Worm (Caenorhabditis elegans): ENCODE results near the gene H12C20.7.

The H12C20.7 gene

ce11 chrV:11546795-11547194 is 26.0 kb downstream of the H12C20.7 start, which contains the start of gene F38B7.11:
Gene F38B7.11 (plus strand): TSS chrV:11547095.
- TF ChIP-seq C34F6.9 (tag; optimal IDR thresholded peaks at IDR 0.05): no peak
- TF ChIP-seq ztf-11 (tag; optimal IDR thresholded peaks at IDR 0.05): no peak
- TF ChIP-seq unc-55 (GFP tag; optimal IDR thresholded peaks at IDR 0.05): no peak

- TF ChIP-seq zag-1 (tag; optimal IDR thresholded peaks at IDR 0.05): no peak
- TF ChIP-seq lsy-2 (tag; optimal IDR thresholded peaks at IDR 0.05): no peak
- no peak for TF ChIP-seq nhr-23 (tag; optimal IDR thresholded peaks at IDR 0.05)
- no peak for TF ChIP-seq blmp-1 (tag; optimal IDR thresholded peaks at IDR 0.05; ENCODE audit: insufficient read depth)
- TF ChIP-seq mdl-1 (tag; optimal IDR thresholded peaks at IDR 0.05): no peak
- TF ChIP-seq ztf-1 (GFP tag; conservative IDR thresholded peaks at IDR 0.05): no peak
- no peak for TF ChIP-seq unc-39 (tag; optimal IDR thresholded peaks at IDR 0.05)
- TF ChIP-seq sma-9 (GFP tag; optimal IDR thresholded peaks at IDR 0.05): no peak
- no peak for TF ChIP-seq sma-9 (tag; optimal IDR thresholded peaks at IDR 0.05)
- TF ChIP-seq aly-2 (tag; optimal IDR thresholded peaks at IDR 0.05): no peak
- no peak for TF ChIP-seq R02D3.7 (tag; optimal IDR thresholded peaks at IDR 0.05)
- no peak for TF ChIP-seq alr-1 (tag; optimal IDR thresholded peaks at IDR 0.05)
- no peak for TF ChIP-seq lin-13 (GFP tag; optimal IDR thresholded peaks at IDR 0.05)
- TF ChIP-seq snpc-4 (tag; optimal IDR thresholded peaks at IDR 0.05): no peak
- TF ChIP-seq mbf-1 (tag; optimal IDR thresholded peaks at IDR 0.05): no peak
- no peak for TF ChIP-seq elt-3 (tag; optimal IDR thresholded peaks at IDR 0.05)
- TF ChIP-seq elt-1 (tag; optimal IDR thresholded peaks at IDR 0.05): no peak
Measured at ce11 chrV:11545227-11545626, 27.6 kb downstream of the H12C20.7 start, which contains the start of gene F38B7.10. Gene F38B7.10 (plus strand): TSS chrV:11545527.

DNA sequence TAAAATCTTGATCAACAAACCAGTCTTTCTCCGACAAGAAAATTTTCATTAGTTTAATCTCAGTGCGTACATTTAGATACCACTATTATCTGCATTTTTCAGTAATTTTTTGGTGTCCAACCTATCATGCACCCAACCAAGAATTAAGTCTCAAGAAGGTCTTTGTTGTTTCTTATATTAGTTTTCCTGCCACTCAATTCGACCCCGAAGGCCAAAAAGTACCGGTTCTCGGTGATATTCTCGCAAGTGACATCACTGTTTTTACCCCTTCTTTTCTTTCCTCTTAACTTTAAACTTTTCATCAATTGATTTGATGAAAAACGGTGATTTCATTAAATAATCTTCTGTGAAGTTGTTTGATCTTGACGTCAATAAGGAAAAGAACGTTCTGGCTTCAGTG is 29.2 kb downstream of the H12C20.7 start, which contains the start of gene F38B7.2:
Gene F38B7.2, plus strand, starts transcription at position 400 of the 400 bp plus-strand sequence.
- TF ChIP-seq ZK546.5 (tag; optimal IDR thresholded peaks at IDR 0.05) (no peak), ztf-1 (GFP tag; conservative IDR thresholded peaks at IDR 0.05) (no peak), lin-11 (tag; optimal IDR thresholded peaks at IDR 0.05) (no peak), lin-13 (GFP tag; optimal IDR thresholded peaks at IDR 0.05) (no peak), zag-1 (tag; optimal IDR thresholded peaks at IDR 0.05) (no peak), ama-1 (optimal IDR thresholded peaks at IDR 0.05) (no peak), nhr-6 (tag; optimal IDR thresholded peaks at IDR 0.05) (no peak), fos-1 (tag; optimal IDR thresholded peaks at IDR 0.05) (peak; percentile 23), mdl-1 (tag; optimal IDR thresholded peaks at IDR 0.05) (no peak), nhr-77 (tag; optimal IDR thresholded peaks at IDR 0.05) (no peak), mab-5 (tag; optimal IDR thresholded peaks at IDR 0.05) (no peak), sma-9 (GFP tag; optimal IDR thresholded peaks at IDR 0.05) (peak; percentile 54), sma-9 (tag; optimal IDR thresholded peaks at IDR 0.05) (no peak), Y55F3AM.14 (GFP tag; optimal IDR thresholded peaks at IDR 0.05) (no peak), C34F6.9 (tag; optimal IDR thresholded peaks at IDR 0.05) (no peak), dmd-4 (tag; optimal IDR thresholded peaks at IDR 0.05) (no peak), unc-55 (GFP tag; optimal IDR thresholded peaks at IDR 0.05) (no peak), ceh-82 (tag; optimal IDR thresholded peaks at IDR 0.05) (no peak), snpc-4 (tag; optimal IDR thresholded peaks at IDR 0.05) (no peak), gmeb-1 (tag; optimal IDR thresholded peaks at IDR 0.05) (no peak), nhr-12 (tag; optimal IDR thresholded peaks at IDR 0.05) (no peak), ztf-11 (tag; optimal IDR thresholded peaks at IDR 0.05) (no peak), lsy-2 (tag; optimal IDR thresholded peaks at IDR 0.05) (no peak), sem-4 (tag; optimal IDR thresholded peaks at IDR 0.05) (no peak), lin-39 (tag; optimal IDR thresholded peaks at IDR 0.05) (no peak), ceh-16 (tag; optimal IDR thresholded peaks at IDR 0.05) (no peak), nhr-25 (tag; optimal IDR thresholded peaks at IDR 0.05) (peak; percentile 86), skn-1 (tag; optimal IDR thresholded peaks at IDR 0.05) (no peak), nhr-11 (tag; optimal IDR thresholded peaks at IDR 0.05) (no peak), peb-1 (tag; optimal IDR thresholded peaks at IDR 0.05) (no peak), nhr-10 (tag; optimal IDR thresholded peaks at IDR 0.05) (no peak), nhr-237 (tag; optimal IDR thresholded peaks at IDR 0.05) (no peak), elt-3 (tag; optimal IDR thresholded peaks at IDR 0.05) (no peak), crh-2 (tag; optimal IDR thresholded peaks at IDR 0.05) (peak; percentile 32), F13H6.1 (tag; optimal IDR thresholded peaks at IDR 0.05) (no peak), unc-39 (tag; optimal IDR thresholded peaks at IDR 0.05) (no peak), sma-3 (GFP tag; optimal IDR thresholded peaks at IDR 0.05) (peak; percentile 54), unc-62 (GFP tag; optimal IDR thresholded peaks at IDR 0.05) (no peak), nhr-21 (tag; optimal IDR thresholded peaks at IDR 0.05) (no peak), blmp-1 (tag; optimal IDR thresholded peaks at IDR 0.05; ENCODE audit: insufficient read depth) (peak; percentile 65), ztf-4 (tag; optimal IDR thresholded peaks at IDR 0.05) (no peak)

Data from whole organism, L2 larva.